Worm (Caenorhabditis elegans) whole organism, L2 larva: ENCODE data around the gene F37B12.3.
A peak's percentile ranks its signal among the peaks of the same experiment; 100 is the strongest.

Experiments
- C34F6.9 ChIP-seq: fragments of 150-350 bp; optimal IDR thresholded peaks from 2 replicates; lab custom pipeline; 2014; ENCODE audit warnings: missing biosample characterization, missing genetic modification characterization
- F13H6.1 ChIP-seq: sonication (generic microtip); optimal IDR thresholded peaks from 2 replicates; lab custom pipeline; 2016; ENCODE audit warnings: missing genetic modification characterization, missing compliant biosample characterization
- R02D3.7 ChIP-seq: fragments of 150-350 bp; optimal IDR thresholded peaks from 2 replicates; lab custom pipeline; 2014; ENCODE audit warnings: missing biosample characterization, missing genetic modification characterization
- Y55F3AM.14 ChIP-seq: fragments of 200-800 bp; sonication (Bioruptor generic); optimal IDR thresholded peaks from 2 replicates; lab custom pipeline; 2018; ENCODE audit warnings: mild to moderate bottlenecking, missing genetic modification characterization, missing compliant biosample characterization
- ZK546.5 ChIP-seq: sonication (generic microtip); optimal IDR thresholded peaks from 2 replicates; lab custom pipeline; 2017; ENCODE audit warnings: missing biosample characterization, missing genetic modification characterization
- alr-1 ChIP-seq: fragments of 150-350 bp; optimal IDR thresholded peaks from 2 replicates; lab custom pipeline; 2014; ENCODE audit warnings: missing biosample characterization, missing genetic modification characterization
- aly-2 ChIP-seq: fragments of 150-350 bp; optimal IDR thresholded peaks from 2 replicates; lab custom pipeline; 2014; ENCODE audit warnings: missing biosample characterization, missing genetic modification characterization
- ama-1 ChIP-seq: fragments of 150-350 bp; optimal IDR thresholded peaks from 2 replicates; lab custom pipeline; 2018; ENCODE audit warnings: inconsistent platforms
- blmp-1 ChIP-seq: sonication (generic microtip); optimal IDR thresholded peaks from 2 replicates; lab custom pipeline; 2017; ENCODE audit warnings: missing genetic modification characterization, mild to moderate bottlenecking, missing compliant biosample characterization, antibody characterized with exemption, moderate library complexity; ENCODE audit not compliant: insufficient read depth
- ceh-16 ChIP-seq: fragments of 150-350 bp; optimal IDR thresholded peaks from 2 replicates; lab custom pipeline; 2014; ENCODE audit warnings: missing biosample characterization, missing genetic modification characterization
- ceh-82 ChIP-seq: fragments of 150-350 bp; optimal IDR thresholded peaks from 2 replicates; lab custom pipeline; 2014; ENCODE audit warnings: missing biosample characterization, missing genetic modification characterization
- crh-2 ChIP-seq: sonication (generic microtip); optimal IDR thresholded peaks from 2 replicates; lab custom pipeline; 2017; ENCODE audit warnings: missing biosample characterization, missing genetic modification characterization
- dmd-4 ChIP-seq: sonication (generic microtip); optimal IDR thresholded peaks from 2 replicates; lab custom pipeline; 2017; ENCODE audit warnings: missing biosample characterization, missing genetic modification characterization
- egl-27 ChIP-seq: sonication (generic microtip); optimal IDR thresholded peaks from 3 replicates; lab custom pipeline; 2017; ENCODE audit warnings: missing biosample characterization, missing genetic modification reagents, missing genetic modification characterization
- elt-1 ChIP-seq: fragments of 150-350 bp; optimal IDR thresholded peaks from 2 replicates; lab custom pipeline; 2014; ENCODE audit warnings: missing biosample characterization, missing genetic modification characterization
- elt-3 ChIP-seq: sonication (generic microtip); optimal IDR thresholded peaks from 2 replicates; lab custom pipeline; 2017; ENCODE audit warnings: missing biosample characterization, missing genetic modification characterization
- fos-1 ChIP-seq: fragments of 150-350 bp; optimal IDR thresholded peaks from 2 replicates; lab custom pipeline; 2014; ENCODE audit warnings: missing biosample characterization, missing genetic modification characterization
- gmeb-1 ChIP-seq: fragments of 150-350 bp; optimal IDR thresholded peaks from 2 replicates; lab custom pipeline; 2014; ENCODE audit warnings: missing biosample characterization, missing genetic modification characterization
- lin-11 ChIP-seq: fragments of 150-350 bp; sonication (generic microtip); optimal IDR thresholded peaks from 2 replicates; lab custom pipeline; 2014; ENCODE audit warnings: missing biosample characterization, missing genetic modification characterization, inconsistent platforms, mixed read lengths
- lin-13 ChIP-seq: fragments of 150-350 bp; optimal IDR thresholded peaks from 2 replicates; lab custom pipeline; 2014; ENCODE audit warnings: missing biosample characterization, missing genetic modification reagents, missing genetic modification characterization
- lin-39 ChIP-seq: fragments of 150-350 bp; optimal IDR thresholded peaks from 2 replicates; lab custom pipeline; 2014; ENCODE audit warnings: missing biosample characterization, missing genetic modification reagents, missing genetic modification characterization
- lsy-2 ChIP-seq, 2 experiments: fragments of 150-350 bp in 1 of 2; sonication (generic microtip) in 1 of 2; optimal IDR thresholded peaks; 2 replicates each; lab custom pipeline; 2014 to 2017; ENCODE audit warnings: missing biosample characterization in 2 of 2, missing genetic modification characterization in 2 of 2
- mab-5 ChIP-seq: fragments of 150-350 bp; optimal IDR thresholded peaks from 2 replicates; lab custom pipeline; 2014; ENCODE audit warnings: missing biosample characterization, missing genetic modification characterization
- mbf-1 ChIP-seq: sonication (generic microtip); optimal IDR thresholded peaks from 2 replicates; lab custom pipeline; 2017; ENCODE audit warnings: missing biosample characterization, missing genetic modification characterization
- mdl-1 ChIP-seq, 2 experiments: fragments of 150-350 bp in 1 of 2; sonication (generic microtip) in 1 of 2; optimal IDR thresholded peaks; 2 replicates each; lab custom pipeline; 2017; ENCODE audit warnings: missing biosample characterization in 2 of 2, missing genetic modification characterization in 2 of 2
- nhr-10 ChIP-seq: sonication (generic microtip); optimal IDR thresholded peaks from 2 replicates; lab custom pipeline; 2017; ENCODE audit warnings: missing biosample characterization, missing genetic modification characterization
- nhr-11 ChIP-seq: fragments of 150-350 bp; optimal IDR thresholded peaks from 2 replicates; lab custom pipeline; 2014; ENCODE audit warnings: missing biosample characterization, missing genetic modification characterization
- nhr-12 ChIP-seq: fragments of 150-350 bp; optimal IDR thresholded peaks from 2 replicates; lab custom pipeline; 2014; ENCODE audit warnings: missing biosample characterization, missing genetic modification characterization
- nhr-129 ChIP-seq: fragments of 150-350 bp; optimal IDR thresholded peaks from 2 replicates; lab custom pipeline; 2014; ENCODE audit warnings: missing biosample characterization, missing genetic modification characterization
- nhr-21 ChIP-seq: fragments of 150-350 bp; optimal IDR thresholded peaks from 2 replicates; lab custom pipeline; 2014; ENCODE audit warnings: missing biosample characterization, missing genetic modification characterization
- nhr-23 ChIP-seq: fragments of 150-350 bp; optimal IDR thresholded peaks from 2 replicates; lab custom pipeline; 2014; ENCODE audit warnings: missing biosample characterization, missing genetic modification reagents, missing genetic modification characterization
- nhr-237 ChIP-seq: fragments of 150-350 bp; optimal IDR thresholded peaks from 2 replicates; lab custom pipeline; 2014; ENCODE audit warnings: missing biosample characterization, missing genetic modification characterization
- nhr-6 ChIP-seq: fragments of 150-350 bp; optimal IDR thresholded peaks from 2 replicates; lab custom pipeline; 2014; ENCODE audit warnings: missing biosample characterization, missing genetic modification characterization
- nhr-77 ChIP-seq: fragments of 150-350 bp; optimal IDR thresholded peaks from 2 replicates; lab custom pipeline; 2014; ENCODE audit warnings: missing biosample characterization, missing genetic modification characterization
- peb-1 ChIP-seq: fragments of 150-350 bp; optimal IDR thresholded peaks from 2 replicates; lab custom pipeline; 2014; ENCODE audit warnings: missing biosample characterization, missing genetic modification characterization
- sem-4 ChIP-seq: fragments of 150-350 bp; optimal IDR thresholded peaks from 2 replicates; lab custom pipeline; 2014; ENCODE audit warnings: missing biosample characterization, missing genetic modification reagents, missing genetic modification characterization
- skn-1 ChIP-seq: sonication (generic microtip); optimal IDR thresholded peaks from 2 replicates; lab custom pipeline; 2017; ENCODE audit warnings: missing biosample characterization, missing genetic modification characterization
- sma-3 ChIP-seq: sonication (generic microtip); optimal IDR thresholded peaks from 2 replicates; lab custom pipeline; 2016; ENCODE audit warnings: missing genetic modification reagents, missing genetic modification characterization, missing compliant biosample characterization
- sma-9 ChIP-seq, 2 experiments: fragments of 150-350 bp in 1 of 2; sonication (generic microtip) in 1 of 2; optimal IDR thresholded peaks; 2 replicates each; lab custom pipeline; 2014 to 2016; ENCODE audit warnings: missing genetic modification characterization in 2 of 2, mild to moderate bottlenecking in 1 of 2, missing biosample characterization in 1 of 2, missing compliant biosample characterization in 1 of 2, missing genetic modification reagents in 1 of 2, moderate library complexity in 1 of 2
- snpc-4 ChIP-seq: fragments of 150-350 bp; optimal IDR thresholded peaks from 2 replicates; lab custom pipeline; 2014; ENCODE audit warnings: missing biosample characterization, missing genetic modification characterization
- unc-39 ChIP-seq: fragments of 150-350 bp; optimal IDR thresholded peaks from 2 replicates; lab custom pipeline; 2014; ENCODE audit warnings: missing biosample characterization, missing genetic modification characterization
- unc-55 ChIP-seq: fragments of 150-350 bp; sonication (generic microtip); optimal IDR thresholded peaks from 3 replicates; lab custom pipeline; 2014; ENCODE audit warnings: missing biosample characterization, missing genetic modification reagents, missing genetic modification characterization
- unc-62 ChIP-seq: fragments of 150-350 bp; optimal IDR thresholded peaks from 2 replicates; lab custom pipeline; 2014; ENCODE audit warnings: missing biosample characterization, missing genetic modification reagents, missing genetic modification characterization
- zag-1 ChIP-seq: fragments of 150-350 bp; optimal IDR thresholded peaks from 2 replicates; lab custom pipeline; 2014; ENCODE audit warnings: missing biosample characterization, missing genetic modification characterization
- ztf-1 ChIP-seq: fragments of 200-800 bp; sonication (Bioruptor generic); conservative IDR thresholded peaks from 2 replicates; pipeline ENCODE4 v1.3.6; 2022; ENCODE audit warnings: missing genetic modification characterization, missing compliant biosample characterization
- ztf-11 ChIP-seq: sonication (generic microtip); optimal IDR thresholded peaks from 2 replicates; lab custom pipeline; 2017; ENCODE audit warnings: missing biosample characterization, missing genetic modification characterization
- ztf-4 ChIP-seq: fragments of 150-350 bp; optimal IDR thresholded peaks from 2 replicates; lab custom pipeline; 2014; ENCODE audit warnings: missing biosample characterization, missing genetic modification characterization

F37B12.3 gene

DNA sequence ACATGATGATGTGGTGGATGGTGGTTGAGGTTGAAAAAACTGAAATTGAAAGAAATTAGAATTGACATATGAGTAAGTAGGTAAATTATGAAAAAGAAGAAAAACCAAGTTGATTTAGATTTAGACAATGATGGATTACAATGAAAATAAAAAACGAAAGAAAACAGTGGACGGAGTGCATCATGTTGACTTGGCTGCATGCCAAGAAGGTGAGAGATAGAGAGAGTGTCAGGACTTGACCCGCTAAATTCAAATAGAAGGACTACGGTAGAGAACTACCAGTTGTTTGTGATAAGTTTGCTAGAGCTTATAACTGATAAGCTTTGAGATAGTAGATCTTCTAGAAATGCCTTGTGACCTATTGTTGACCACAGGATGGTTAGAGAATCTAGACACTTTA is 19.9 kb upstream of the F37B12.3 start, which contains the start of gene T24B8.3:
TSS of gene T24B8.3 (minus strand) at position 39 of the 400 bp plus-strand sequence.
- TF ChIP-seq nhr-23 (tag; lab: Kevin White, UChicago) (no peak), nhr-6 (tag; lab: Kevin White, UChicago) (peak; percentile 20), sma-9 (GFP tag; optimal IDR thresholded peaks at IDR 0.05; lab: Kevin White, UChicago) (peak; percentile 51), sma-9 (tag; optimal IDR thresholded peaks at IDR 0.05; lab: Kevin White, UChicago) (no peak), nhr-129 (tag; lab: Kevin White, UChicago) (peak; percentile 27), peb-1 (tag; lab: Kevin White, UChicago) (no peak), nhr-12 (tag; lab: Kevin White, UChicago) (no peak), mbf-1 (tag; lab: Kevin White, UChicago) (no peak), nhr-77 (tag; lab: Kevin White, UChicago) (no peak), alr-1 (tag; lab: Kevin White, UChicago) (no peak), unc-55 (no peak), nhr-237 (tag; lab: Kevin White, UChicago) (no peak), zag-1 (tag; lab: Kevin White, UChicago) (no peak), skn-1 (tag; lab: Kevin White, UChicago) (no peak), elt-1 (tag; lab: Kevin White, UChicago) (no peak), sma-3 (GFP tag; lab: Kevin White, UChicago) (no peak), mab-5 (tag; lab: Kevin White, UChicago) (no peak), fos-1 (tag; lab: Kevin White, UChicago) (no peak), R02D3.7 (tag; lab: Kevin White, UChicago) (no peak), ama-1 (peak; percentile 21), lsy-2 (tag; optimal IDR thresholded peaks at IDR 0.05; lab: Kevin White, UChicago) (peak in 1 of 2 experiments; percentile 50), snpc-4 (tag; lab: Kevin White, UChicago) (no peak), dmd-4 (no peak), sem-4 (tag; lab: Kevin White, UChicago) (no peak), C34F6.9 (tag; lab: Kevin White, UChicago) (no peak), blmp-1 (tag; lab: Kevin White, UChicago) (no peak), gmeb-1 (tag; lab: Kevin White, UChicago) (peak; percentile 4), unc-39 (no peak), aly-2 (no peak), F13H6.1 (tag; lab: Kevin White, UChicago) (no peak), ztf-1 (GFP tag; lab: Robert Waterston, UW) (no peak)

DNA sequence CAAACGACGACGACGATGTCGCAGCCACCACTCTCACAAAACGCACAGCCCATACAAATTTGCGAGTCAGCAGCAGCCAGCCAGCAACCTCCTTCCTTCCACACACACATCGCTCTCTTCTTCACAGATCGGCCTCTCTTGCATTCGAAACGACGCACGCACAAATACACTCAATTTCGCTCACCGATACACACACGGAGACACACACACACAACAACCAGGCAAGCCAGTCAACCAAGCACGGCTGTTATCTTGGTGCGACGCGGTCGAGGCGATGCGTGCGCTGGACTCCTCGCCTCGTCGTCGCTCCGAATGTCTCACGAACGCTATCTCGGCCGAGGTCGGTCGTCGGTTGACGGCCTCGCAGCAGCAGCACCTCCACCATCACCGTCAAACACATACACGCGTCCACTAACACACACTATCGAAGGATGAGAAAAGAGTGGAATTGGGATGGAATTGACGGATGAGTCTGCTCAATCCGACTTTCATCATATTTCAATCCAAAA is 19.2 kb upstream of the F37B12.3 start:
- TF ChIP-seq blmp-1 (tag; lab: Kevin White, UChicago) (no peak), lin-13 (GFP tag; lab: Kevin White, UChicago) (peak; percentile 88), sem-4 (tag; lab: Kevin White, UChicago) (peak; percentile 74), unc-39 (peak; percentile 86), elt-3 (tag; lab: Kevin White, UChicago) (no peak), nhr-11 (tag; lab: Kevin White, UChicago) (no peak), unc-55 (peak; percentile 91), unc-62 (no peak), elt-1 (tag; lab: Kevin White, UChicago) (no peak), R02D3.7 (tag; lab: Kevin White, UChicago) (no peak), aly-2 (no peak), mab-5 (tag; lab: Kevin White, UChicago) (peak; percentile 68), F13H6.1 (tag; lab: Kevin White, UChicago) (peak; percentile 94), ceh-16 (peak; percentile 2), gmeb-1 (tag; lab: Kevin White, UChicago) (peak; percentile 61), ama-1 (no peak), nhr-10 (peak; percentile 6), nhr-21 (tag; lab: Kevin White, UChicago) (peak; percentile 86), nhr-77 (tag; lab: Kevin White, UChicago) (no peak), nhr-12 (tag; lab: Kevin White, UChicago) (peak; percentile 45), nhr-237 (tag; lab: Kevin White, UChicago) (no peak), egl-27 (tag; lab: Kevin White, UChicago) (peak; percentile 93), ZK546.5 (tag; lab: Kevin White, UChicago) (no peak), peb-1 (tag; lab: Kevin White, UChicago) (peak; percentile 38), mdl-1 (tag; optimal IDR thresholded peaks at IDR 0.05; lab: Kevin White, UChicago) (peak; percentile 63 to 86), ztf-11 (tag; lab: Kevin White, UChicago) (peak; percentile 64), ceh-82 (tag; lab: Kevin White, UChicago) (peak; percentile 69), sma-9 (GFP tag; optimal IDR thresholded peaks at IDR 0.05; lab: Kevin White, UChicago) (peak; percentile 76), sma-9 (tag; optimal IDR thresholded peaks at IDR 0.05; lab: Kevin White, UChicago) (no peak), lin-11 (tag; lab: Kevin White, UChicago) (peak; percentile 95), nhr-129 (tag; lab: Kevin White, UChicago) (peak; percentile 99), lin-39 (peak; percentile 75), fos-1 (tag; lab: Kevin White, UChicago) (peak; percentile 91), ztf-4 (tag; lab: Kevin White, UChicago) (peak; percentile 76), C34F6.9 (tag; lab: Kevin White, UChicago) (peak; percentile 93), mbf-1 (tag; lab: Kevin White, UChicago) (no peak), nhr-6 (tag; lab: Kevin White, UChicago) (peak; percentile 60), ztf-1 (GFP tag; lab: Robert Waterston, UW) (no peak), zag-1 (tag; lab: Kevin White, UChicago) (peak; percentile 92), sma-3 (GFP tag; lab: Kevin White, UChicago) (peak; percentile 88), skn-1 (tag; lab: Kevin White, UChicago) (peak; percentile 26), Y55F3AM.14 (GFP tag; lab: Kevin White, UChicago) (peak; percentile 85), crh-2 (tag; lab: Kevin White, UChicago) (peak; percentile 89)
